Comparison of ENCODE assay signal across 4 fruit fly cellular contexts in genomic region chr3L:14971893-14972624, dm6.
TF ChIP-seq lines count a peak whose summit lies in the region.

No protein-coding gene starts in this region.

- no peak for TF ChIP-seq CTCF in whole organism, embryonic (GFP tag; optimal IDR thresholded peaks at IDR 0.05; lab: Kevin White, UChicago)

TF ChIP-seq in whole organism, embryonic, 481 proteins besides CTCF, POLR2A, EP300 and RAD21 (continues in another document):
- TF ChIP-seq kay (GFP tag; optimal IDR thresholded peaks at IDR 0.05; lab: Kevin White, UChicago) = no peak
- TF ChIP-seq CG1647 (GFP tag; optimal IDR thresholded peaks at IDR 0.05; lab: Kevin White, UChicago) = no peak
- peak; percentile 41 for TF ChIP-seq CG17829 (tag; optimal IDR thresholded peaks at IDR 0.05; lab: Kevin White, UChicago)
- peak; percentile 48; the same call in 1 of the 2 replicates for TF ChIP-seq CG10959 (GFP tag; IDR thresholded peaks at IDR 0.05; lab: Robert Waterston, UW)
- TF ChIP-seq CG3407 (GFP tag; optimal IDR thresholded peaks at IDR 0.05; lab: Kevin White, UChicago) = no peak
- TF ChIP-seq CG14710 (tag; optimal IDR thresholded peaks at IDR 0.05; lab: Kevin White, UChicago) = peak; percentile 19
- TF ChIP-seq CG33557 (GFP tag; optimal IDR thresholded peaks at IDR 0.05; lab: Kevin White, UChicago) = peak; percentile 55
- TF ChIP-seq CG15269 (tag; optimal IDR thresholded peaks at IDR 0.05; lab: Kevin White, UChicago) = no peak
- TF ChIP-seq grn (GFP tag; optimal IDR thresholded peaks at IDR 0.05; lab: Kevin White, UChicago) = peak; percentile 22
- TF ChIP-seq ase (GFP tag; IDR thresholded peaks at IDR 0.05; lab: Robert Waterston, UW) = no peak
- TF ChIP-seq Adf1 (GFP tag; IDR thresholded peaks at IDR 0.05; lab: Robert Waterston, UW) = no peak
- peak; percentile 92 for TF ChIP-seq CG15479 (GFP tag; optimal IDR thresholded peaks at IDR 0.05; lab: Kevin White, UChicago)
- no peak for TF ChIP-seq Gsc (GFP tag; IDR thresholded peaks at IDR 0.05; lab: Robert Waterston, UW)
- no peak for TF ChIP-seq sc (optimal IDR thresholded peaks at IDR 0.05; lab: Kevin White, UChicago)
- no peak for TF ChIP-seq sc (GFP tag; optimal IDR thresholded peaks at IDR 0.05; lab: Kevin White, UChicago)
- no peak for TF ChIP-seq HLH54F (GFP tag; optimal IDR thresholded peaks at IDR 0.05; lab: Kevin White, UChicago)
- no peak for TF ChIP-seq tin (GFP tag; optimal IDR thresholded peaks at IDR 0.05; lab: Kevin White, UChicago)
- no peak for TF ChIP-seq Hsf (GFP tag; optimal IDR thresholded peaks at IDR 0.05; lab: Kevin White, UChicago)
- TF ChIP-seq ci (GFP tag; IDR thresholded peaks at IDR 0.05; lab: Robert Waterston, UW) = 0 out of 3 replicates have a peak, but pooled peaks have one; percentile 16
- TF ChIP-seq disco-r (GFP tag; optimal IDR thresholded peaks at IDR 0.05; lab: Kevin White, UChicago) = no peak
- TF ChIP-seq Lhr (GFP tag; optimal IDR thresholded peaks at IDR 0.05; lab: Kevin White, UChicago) = no peak
- peak; percentile 96 for TF ChIP-seq hth (optimal IDR thresholded peaks at IDR 0.05; lab: Kevin White, UChicago)
- peak; percentile 11 for TF ChIP-seq pum (GFP tag; optimal IDR thresholded peaks at IDR 0.05; lab: Kevin White, UChicago)

TF ChIP-seq in whole organism, prepupa, 60 proteins besides CTCF, POLR2A, EP300 and RAD21 (continues in another document):
- peak; percentile 0 for TF ChIP-seq OdsH (GFP tag; optimal IDR thresholded peaks at IDR 0.05; lab: Kevin White, UChicago)
- TF ChIP-seq dsx (GFP tag; optimal IDR thresholded peaks at IDR 0.05; lab: Kevin White, UChicago; ENCODE audit: poor library complexity, severe bottlenecking) = no peak
- TF ChIP-seq Hr38 (GFP tag; optimal IDR thresholded peaks at IDR 0.05; lab: Kevin White, UChicago) = no peak
- no peak for TF ChIP-seq CG16779 (tag; optimal IDR thresholded peaks at IDR 0.05; lab: Kevin White, UChicago)
- no peak for TF ChIP-seq CG6792 (GFP tag; optimal IDR thresholded peaks at IDR 0.05; lab: Kevin White, UChicago)
- TF ChIP-seq svp (GFP tag; lab: Kevin White, UChicago) = peak; percentile 74
- no peak for TF ChIP-seq lz (GFP tag; optimal IDR thresholded peaks at IDR 0.05; lab: Kevin White, UChicago)
- peak; percentile 40 for TF ChIP-seq Sox102F (GFP tag; optimal IDR thresholded peaks at IDR 0.05; lab: Kevin White, UChicago)
- no peak for TF ChIP-seq dac (GFP tag; optimal IDR thresholded peaks at IDR 0.05; lab: Kevin White, UChicago)
- TF ChIP-seq CG6163 (GFP tag; IDR thresholded peaks at IDR 0.05; lab: Robert Waterston, UW) = no peak
- TF ChIP-seq Gug (GFP tag; IDR thresholded peaks at IDR 0.05; lab: Robert Waterston, UW) = no peak
- peak; percentile 51 for TF ChIP-seq CG31627 (GFP tag; optimal IDR thresholded peaks at IDR 0.05; lab: Kevin White, UChicago)
- TF ChIP-seq esn (GFP tag; optimal IDR thresholded peaks at IDR 0.05; lab: Kevin White, UChicago) = peak; percentile 42
- no peak for TF ChIP-seq Lpt (GFP tag; optimal IDR thresholded peaks at IDR 0.05; lab: Kevin White, UChicago)
- TF ChIP-seq net (GFP tag; optimal IDR thresholded peaks at IDR 0.05; lab: Kevin White, UChicago) = no peak
- no peak for TF ChIP-seq CG3032 (tag; optimal IDR thresholded peaks at IDR 0.05; lab: Kevin White, UChicago)
- TF ChIP-seq vri (GFP tag; optimal IDR thresholded peaks at IDR 0.05; lab: Kevin White, UChicago) = peak; percentile 3
- TF ChIP-seq Hr4 (GFP tag; optimal IDR thresholded peaks at IDR 0.05; lab: Kevin White, UChicago) = no peak
- TF ChIP-seq topi (GFP tag; optimal IDR thresholded peaks at IDR 0.05; lab: Kevin White, UChicago) = peak; percentile 11
- no peak for TF ChIP-seq CG34406 (GFP tag; optimal IDR thresholded peaks at IDR 0.05; lab: Kevin White, UChicago)
- TF ChIP-seq fkh (GFP tag; optimal IDR thresholded peaks at IDR 0.05; lab: Kevin White, UChicago) = peak; percentile 16
- peak; percentile 11 for TF ChIP-seq Smox (GFP tag; optimal IDR thresholded peaks at IDR 0.05; lab: Kevin White, UChicago)
- TF ChIP-seq Hr39 (GFP tag; optimal IDR thresholded peaks at IDR 0.05; lab: Kevin White, UChicago) = peak; percentile 46
- TF ChIP-seq Met (GFP tag; optimal IDR thresholded peaks at IDR 0.05; lab: Kevin White, UChicago) = peak; percentile 37
- TF ChIP-seq spab (GFP tag; optimal IDR thresholded peaks at IDR 0.05; lab: Kevin White, UChicago) = no peak

TF ChIP-seq in whole organism, pupa, 21 proteins besides CTCF, POLR2A, EP300 and RAD21:
- TF ChIP-seq CG15710 (tag; optimal IDR thresholded peaks at IDR 0.05; lab: Kevin White, UChicago) (no peak), Ets98B (GFP tag; IDR thresholded peaks at IDR 0.05; lab: Robert Waterston, UW) (no peak), D1 (tag; optimal IDR thresholded peaks at IDR 0.05; lab: Kevin White, UChicago) (no peak), CG34367 (tag; optimal IDR thresholded peaks at IDR 0.05; lab: Kevin White, UChicago) (no peak), Snoo (tag; optimal IDR thresholded peaks at IDR 0.05; lab: Kevin White, UChicago) (no peak), CG14655 (GFP tag; optimal IDR thresholded peaks at IDR 0.05; lab: Kevin White, UChicago) (no peak), Pif1B (GFP tag; optimal IDR thresholded peaks at IDR 0.05; lab: Kevin White, UChicago) (no peak), CG8159 (tag; optimal IDR thresholded peaks at IDR 0.05; lab: Kevin White, UChicago) (peak; percentile 9), CG32121 (GFP tag; IDR thresholded peaks at IDR 0.05; lab: Robert Waterston, UW) (no peak)
TF ChIP-seq in whole organism, pupa: peak in this region for 1.

TF ChIP-seq in whole organism, wandering third instar larva, 38 proteins besides CTCF, POLR2A, EP300 and RAD21:
- TF ChIP-seq foxo (GFP tag; optimal IDR thresholded peaks at IDR 0.05; lab: Kevin White, UChicago) (peak in 1 of 2 experiments; percentile 50), Jra (GFP tag; optimal IDR thresholded peaks at IDR 0.05; lab: Kevin White, UChicago) (no peak), dmrt93B (GFP tag; optimal IDR thresholded peaks at IDR 0.05; lab: Kevin White, UChicago) (no peak), CG32264 (GFP tag; optimal IDR thresholded peaks at IDR 0.05; lab: Kevin White, UChicago) (no peak), psq (GFP tag; optimal IDR thresholded peaks at IDR 0.05; lab: Kevin White, UChicago) (peak; percentile 10), Dfd (GFP tag; optimal IDR thresholded peaks at IDR 0.05; lab: Kevin White, UChicago) (no peak), dsf (GFP tag; optimal IDR thresholded peaks at IDR 0.05; lab: Kevin White, UChicago; ENCODE audit: borderline replicate concordance) (no peak), HLH106 (tag; optimal IDR thresholded peaks at IDR 0.05; lab: Kevin White, UChicago) (peak; percentile 34), lola (GFP tag; optimal IDR thresholded peaks at IDR 0.05; lab: Kevin White, UChicago) (no peak), woc (GFP tag; optimal IDR thresholded peaks at IDR 0.05; lab: Kevin White, UChicago) (peak; percentile 68), tai (GFP tag; optimal IDR thresholded peaks at IDR 0.05; lab: Kevin White, UChicago) (no peak), Rel (GFP tag; optimal IDR thresholded peaks at IDR 0.05; lab: Kevin White, UChicago) (no peak), Rel (tag; optimal IDR thresholded peaks at IDR 0.05; lab: Kevin White, UChicago) (no peak), CrebA (GFP tag; optimal IDR thresholded peaks at IDR 0.05; lab: Kevin White, UChicago; ENCODE audit: borderline replicate concordance) (no peak), dl (GFP tag; optimal IDR thresholded peaks at IDR 0.05; lab: Kevin White, UChicago; ENCODE audit: insufficient read depth in 1 of 2, partially characterized antibody in 2 of 2) (peak in 1 of 2 experiments; percentile 13), Hr78 (GFP tag; optimal IDR thresholded peaks at IDR 0.05; lab: Kevin White, UChicago) (no peak), br (GFP tag; optimal IDR thresholded peaks at IDR 0.05; lab: Kevin White, UChicago) (peak; percentile 35), Mio (GFP tag; optimal IDR thresholded peaks at IDR 0.05; lab: Kevin White, UChicago) (no peak), ey (GFP tag; optimal IDR thresholded peaks at IDR 0.05; lab: Kevin White, UChicago) (peak; percentile 11), GATAd (GFP tag; optimal IDR thresholded peaks at IDR 0.05; lab: Kevin White, UChicago) (no peak), brk (GFP tag; optimal IDR thresholded peaks at IDR 0.05; lab: Kevin White, UChicago) (no peak), Abd-B (GFP tag; optimal IDR thresholded peaks at IDR 0.05; lab: Kevin White, UChicago) (no peak), rgr (GFP tag; optimal IDR thresholded peaks at IDR 0.05; lab: Kevin White, UChicago) (peak; percentile 28), jim (GFP tag; optimal IDR thresholded peaks at IDR 0.05; lab: Kevin White, UChicago) (no peak), pan (optimal IDR thresholded peaks at IDR 0.05; lab: Kevin White, UChicago) (no peak), usp (GFP tag; optimal IDR thresholded peaks at IDR 0.05; lab: Kevin White, UChicago) (no peak), Myc (optimal IDR thresholded peaks at IDR 0.05; lab: Kevin White, UChicago) (no peak), Hnf4 (GFP tag; optimal IDR thresholded peaks at IDR 0.05; lab: Kevin White, UChicago) (peak; percentile 14), sage (GFP tag; optimal IDR thresholded peaks at IDR 0.05; lab: Kevin White, UChicago) (no peak), Dif (GFP tag; optimal IDR thresholded peaks at IDR 0.05; lab: Kevin White, UChicago; ENCODE audit: partially characterized antibody) (no peak), h (GFP tag; optimal IDR thresholded peaks at IDR 0.05; lab: Kevin White, UChicago) (peak; percentile 32), Sp1 (GFP tag; optimal IDR thresholded peaks at IDR 0.05; lab: Kevin White, UChicago) (peak; percentile 4), sv (GFP tag; optimal IDR thresholded peaks at IDR 0.05; lab: Kevin White, UChicago) (no peak), Vsx2 (GFP tag; optimal IDR thresholded peaks at IDR 0.05; lab: Kevin White, UChicago; ENCODE audit: partially characterized antibody) (no peak), fru (GFP tag; optimal IDR thresholded peaks at IDR 0.05; lab: Kevin White, UChicago) (peak; percentile 37), N (GFP tag; optimal IDR thresholded peaks at IDR 0.05; lab: Kevin White, UChicago) (no peak), OdsH (GFP tag; optimal IDR thresholded peaks at IDR 0.05; lab: Kevin White, UChicago) (peak; percentile 18), CG9705 (GFP tag; optimal IDR thresholded peaks at IDR 0.05; lab: Kevin White, UChicago) (no peak)
TF ChIP-seq in whole organism, wandering third instar larva: peak in this region for 13.

Comparison
In these comparisons a context has a peak if more than half of its experiments do, and no peak if none do; other contexts are left out.
1. Of the 7 proteins assayed by ChIP-seq in both whole organism, embryonic and whole organism, prepupa: peak only in whole organism, embryonic: none; only in whole organism, prepupa: Hr39 and Sox102F; in both: none; in neither: 5.